Fruit fly (Drosophila melanogaster): ENCODE data around the gene CG5746.

Gene CG5746

DNA sequence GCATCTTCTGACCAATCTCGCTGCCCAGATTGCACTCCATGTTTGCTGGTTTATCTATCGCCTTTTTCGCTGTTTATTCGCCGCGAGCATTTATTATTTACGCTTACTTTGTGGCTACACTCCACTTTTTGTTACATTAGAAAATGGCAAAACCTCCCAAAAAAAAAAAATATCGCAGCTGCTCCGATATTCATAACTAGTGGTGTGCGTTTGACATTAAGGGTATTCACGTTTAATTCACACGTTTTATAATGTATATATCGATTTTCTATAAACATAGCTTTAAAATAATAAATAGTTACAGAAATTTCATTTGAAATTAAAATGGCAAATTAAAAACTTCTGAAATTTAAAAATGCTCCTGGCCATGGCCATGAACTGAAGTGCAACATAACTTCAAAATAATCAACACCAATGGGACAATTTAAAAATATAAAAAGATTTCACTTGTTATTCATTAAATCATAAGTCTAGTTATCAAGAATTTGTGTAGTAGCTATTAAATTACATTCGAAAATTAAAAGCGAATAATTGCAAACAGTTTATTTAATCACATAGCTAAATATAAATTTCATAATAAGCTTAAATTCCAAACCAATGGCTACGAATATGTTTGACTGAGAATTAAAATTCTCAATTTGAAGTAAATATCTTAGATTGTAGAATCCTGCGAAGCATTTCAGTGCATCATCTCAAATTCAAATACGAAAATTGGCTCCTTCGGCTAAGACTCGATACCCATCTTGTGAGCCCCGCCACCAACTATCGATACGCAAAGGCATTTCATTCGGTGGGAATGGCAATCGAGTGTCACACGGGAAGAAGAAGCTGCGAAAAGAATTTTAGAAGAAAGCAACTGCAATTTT lies 30.1 kb downstream of the CG5746 start, which contains the start of the genes Nab2 and BRWD3 (continued):
- TF ChIP-seq Doc3 (GFP tag; IDR thresholded peaks at IDR 0.05; ENCODE audit: partially characterized antibody) (peak; percentile 33), cato (GFP tag; optimal IDR thresholded peaks at IDR 0.05; ENCODE audit: borderline replicate concordance) (peak; percentile 9), HLH4C (GFP tag; IDR thresholded peaks at IDR 0.05; ENCODE audit: partially characterized antibody) (peak; percentile 43), CG6654 (GFP tag; optimal IDR thresholded peaks at IDR 0.05) (no peak), ci (GFP tag; IDR thresholded peaks at IDR 0.05) (peak; percentile 55; the same call in 1 of the 3 replicates), zf30C (GFP tag; optimal IDR thresholded peaks at IDR 0.05) (no peak), odd (GFP tag; optimal IDR thresholded peaks at IDR 0.05) (no peak), ken (GFP tag; IDR thresholded peaks at IDR 0.05) (peak; percentile 60; the same call in 1 of the 3 replicates), CG17361 (GFP tag; IDR thresholded peaks at IDR 0.05) (no peak; the same call in 2 of the 3 replicates), lola (GFP tag; optimal IDR thresholded peaks at IDR 0.05) (peak in 1 of 3 experiments; percentile 67), CG16779 (GFP tag; IDR thresholded peaks at IDR 0.05) (no peak), CG4617 (GFP tag; optimal IDR thresholded peaks at IDR 0.05; ENCODE audit: borderline replicate concordance) (peak; percentile 39), hb (GFP tag; IDR thresholded peaks at IDR 0.05; ENCODE audit: partially characterized antibody) (peak; percentile 59; the same call in 1 of the 3 replicates), sens-2 (GFP tag; IDR thresholded peaks at IDR 0.05) (peak; percentile 20; the same call in 1 of the 2 replicates), gce (GFP tag; IDR thresholded peaks at IDR 0.05) (no peak), CG10654 (GFP tag; optimal IDR thresholded peaks at IDR 0.05) (peak; percentile 17), gsb-n (tag; optimal IDR thresholded peaks at IDR 0.05) (no peak), Max (GFP tag; optimal IDR thresholded peaks at IDR 0.05) (peak; percentile 45), CG12071 (GFP tag; optimal IDR thresholded peaks at IDR 0.05) (no peak), Bdp1 (GFP tag; optimal IDR thresholded peaks at IDR 0.05) (no peak), vnd (GFP tag; IDR thresholded peaks at IDR 0.05; ENCODE audit: partially characterized antibody) (peak; percentile 57), wor (GFP tag; IDR thresholded peaks at IDR 0.05) (no peak), fd3F (GFP tag; optimal IDR thresholded peaks at IDR 0.05) (peak; percentile 22), CG10979 (tag; optimal IDR thresholded peaks at IDR 0.05) (peak; percentile 13), lab (GFP tag; optimal IDR thresholded peaks at IDR 0.05) (no peak), CG13775 (GFP tag; optimal IDR thresholded peaks at IDR 0.05) (peak; percentile 68), CG15696 (tag; optimal IDR thresholded peaks at IDR 0.05) (peak; percentile 28), luna (GFP tag; optimal IDR thresholded peaks at IDR 0.05) (no peak), CG13287 (GFP tag; IDR thresholded peaks at IDR 0.05; ENCODE audit: partially characterized antibody) (peak; percentile 52), tio (GFP tag; optimal IDR thresholded peaks at IDR 0.05) (no peak), CG15073 (GFP tag; optimal IDR thresholded peaks at IDR 0.05) (no peak), ftz-f1 (GFP tag; optimal IDR thresholded peaks at IDR 0.05) (no peak), dmrt99B (tag; optimal IDR thresholded peaks at IDR 0.05) (no peak), Dip2 (GFP tag; IDR thresholded peaks at IDR 0.05) (no peak), CG9609 (GFP tag; optimal IDR thresholded peaks at IDR 0.05) (no peak), bab2 (GFP tag; optimal IDR thresholded peaks at IDR 0.05) (no peak), Oli (tag; optimal IDR thresholded peaks at IDR 0.05) (no peak), otp (GFP tag; IDR thresholded peaks at IDR 0.05) (no peak), Deaf1 (tag; optimal IDR thresholded peaks at IDR 0.05) (no peak), grn (GFP tag; optimal IDR thresholded peaks at IDR 0.05) (no peak), CG11398 (GFP tag; optimal IDR thresholded peaks at IDR 0.05) (no peak), unpg (GFP tag; optimal IDR thresholded peaks at IDR 0.05) (no peak), tx (GFP tag; optimal IDR thresholded peaks at IDR 0.05) (no peak), Dfd (GFP tag; optimal IDR thresholded peaks at IDR 0.05) (no peak), H15 (GFP tag; IDR thresholded peaks at IDR 0.05) (no peak), HLH3B (GFP tag; IDR thresholded peaks at IDR 0.05) (peak; percentile 29; the same call in 1 of the 2 replicates), Hmr (GFP tag; optimal IDR thresholded peaks at IDR 0.05) (no peak), CG1602 (GFP tag; optimal IDR thresholded peaks at IDR 0.05) (peak; percentile 18)
